Worm (Caenorhabditis elegans) whole organism, late embryonic: ENCODE results near the gene cyp-33C3.

Source experiments
- C08G9.2 ChIP-seq: sonication (generic microtip); optimal IDR thresholded peaks from 2 replicates; lab custom pipeline; 2016; ENCODE audit warnings: mild to moderate bottlenecking, missing genetic modification characterization, moderate library complexity, missing compliant biosample characterization
- C38D4.7 ChIP-seq: fragments of 200-800 bp; sonication (Bioruptor generic); optimal IDR thresholded peaks from 2 replicates; lab custom pipeline; 2018; ENCODE audit warnings: mild to moderate bottlenecking, missing genetic modification characterization, moderate library complexity, missing compliant biosample characterization
- F13H6.1 ChIP-seq: sonication (generic microtip); optimal IDR thresholded peaks from 2 replicates; lab custom pipeline; 2016; ENCODE audit warnings: missing genetic modification characterization, missing compliant biosample characterization
- K02D7.2 ChIP-seq: sonication (generic microtip); optimal IDR thresholded peaks from 2 replicates; lab custom pipeline; 2017; ENCODE audit warnings: mild to moderate bottlenecking, missing genetic modification characterization, missing compliant biosample characterization
- K09A11.1 ChIP-seq: sonication (generic microtip); optimal IDR thresholded peaks from 2 replicates; lab custom pipeline; 2017; ENCODE audit warnings: antibody characterized with exemption, mild to moderate bottlenecking, missing genetic modification characterization, missing compliant biosample characterization; ENCODE audit not compliant: insufficient read depth
- Y22D7AL.16 ChIP-seq: sonication (generic microtip); optimal IDR thresholded peaks from 2 replicates; lab custom pipeline; 2016; ENCODE audit warnings: missing genetic modification characterization, missing compliant biosample characterization
- ceh-18 ChIP-seq: sonication (generic microtip); optimal IDR thresholded peaks from 2 replicates; lab custom pipeline; 2016; ENCODE audit warnings: missing genetic modification characterization, missing compliant biosample characterization
- ceh-19 ChIP-seq: fragments of 200-800 bp; sonication (Bioruptor generic); optimal IDR thresholded peaks from 2 replicates; lab custom pipeline; 2018; ENCODE audit warnings: mild to moderate bottlenecking, missing genetic modification characterization, missing compliant biosample characterization
- ceh-34 ChIP-seq: sonication (generic microtip); optimal IDR thresholded peaks from 2 replicates; lab custom pipeline; 2016; ENCODE audit warnings: mild to moderate bottlenecking, missing genetic modification characterization, missing compliant biosample characterization
- ceh-45 ChIP-seq: fragments of 200-800 bp; sonication (Bioruptor generic); IDR thresholded peaks from 2 replicates; pipeline ENCODE4 v1.3.6; 2022; ENCODE audit warnings: missing genetic modification reagents, missing genetic modification characterization, missing compliant biosample characterization
- ceh-48 ChIP-seq: sonication (generic microtip); optimal IDR thresholded peaks from 2 replicates; lab custom pipeline; 2016; ENCODE audit warnings: missing genetic modification characterization, inconsistent platforms, missing compliant biosample characterization
- elt-4 ChIP-seq: sonication (generic microtip); optimal IDR thresholded peaks from 2 replicates; lab custom pipeline; 2016; ENCODE audit warnings: missing genetic modification characterization, missing compliant biosample characterization
- fkh-10 ChIP-seq: fragments of 150-350 bp; optimal IDR thresholded peaks from 2 replicates; lab custom pipeline; 2014; ENCODE audit warnings: missing biosample characterization, missing genetic modification reagents, missing genetic modification characterization
- hlh-13 ChIP-seq: fragments of 200-800 bp; sonication (Bioruptor generic); optimal IDR thresholded peaks from 2 replicates; lab custom pipeline; 2018; ENCODE audit warnings: mild to moderate bottlenecking, missing genetic modification characterization, missing compliant biosample characterization
- hlh-30 ChIP-seq: sonication (generic microtip); optimal IDR thresholded peaks from 2 replicates; lab custom pipeline; 2017; ENCODE audit warnings: antibody characterized with exemption, missing genetic modification characterization, missing compliant biosample characterization; ENCODE audit not compliant: insufficient read depth
- hlh-6 ChIP-seq: sonication (generic microtip); optimal IDR thresholded peaks from 2 replicates; lab custom pipeline; 2016; ENCODE audit warnings: missing genotype, missing genetic modification characterization, missing compliant biosample characterization
- hlh-8 ChIP-seq: sonication (generic microtip); optimal IDR thresholded peaks from 2 replicates; lab custom pipeline; 2016; ENCODE audit warnings: missing genotype, missing genetic modification characterization, missing compliant biosample characterization
- lim-6 ChIP-seq: sonication (generic microtip); optimal IDR thresholded peaks from 2 replicates; lab custom pipeline; 2016; ENCODE audit warnings: missing genetic modification characterization, missing compliant biosample characterization
- lin-11 ChIP-seq: fragments of 200-800 bp; sonication (Bioruptor generic); optimal IDR thresholded peaks from 2 replicates; lab custom pipeline; 2018; ENCODE audit warnings: mild to moderate bottlenecking, missing genetic modification characterization, missing compliant biosample characterization
- madf-2 ChIP-seq: sonication (generic microtip); optimal IDR thresholded peaks from 2 replicates; lab custom pipeline; 2017; ENCODE audit warnings: missing genetic modification characterization, missing compliant biosample characterization
- mec-3 ChIP-seq: sonication (generic microtip); optimal IDR thresholded peaks from 2 replicates; lab custom pipeline; 2016; ENCODE audit warnings: borderline replicate concordance, missing genetic modification characterization, missing compliant biosample characterization
- nfya-1 ChIP-seq: sonication (generic microtip); optimal IDR thresholded peaks from 2 replicates; lab custom pipeline; 2017; ENCODE audit warnings: missing genetic modification characterization, mild to moderate bottlenecking, missing compliant biosample characterization, antibody characterized with exemption, moderate library complexity
- nhr-232 ChIP-seq: sonication (generic microtip); optimal IDR thresholded peaks from 2 replicates; lab custom pipeline; 2016; ENCODE audit warnings: missing genetic modification characterization, missing compliant biosample characterization
- npax-4 ChIP-seq: sonication (generic microtip); optimal IDR thresholded peaks from 2 replicates; lab custom pipeline; 2016; ENCODE audit warnings: missing genetic modification characterization, missing compliant biosample characterization
- odd-2 ChIP-seq: sonication (generic microtip); optimal IDR thresholded peaks from 2 replicates; lab custom pipeline; 2017; ENCODE audit warnings: antibody characterized with exemption, mild to moderate bottlenecking, missing genetic modification characterization, missing compliant biosample characterization
- pag-3 ChIP-seq: sonication (generic microtip); optimal IDR thresholded peaks from 2 replicates; lab custom pipeline; 2016; ENCODE audit warnings: missing compliant biosample characterization, missing genetic modification characterization, borderline replicate concordance
- pax-1 ChIP-seq: fragments of 150-350 bp; optimal IDR thresholded peaks from 2 replicates; lab custom pipeline; 2014; ENCODE audit warnings: missing biosample characterization, missing genetic modification characterization
- pha-2 ChIP-seq: sonication (generic microtip); optimal IDR thresholded peaks from 2 replicates; lab custom pipeline; 2017; ENCODE audit warnings: mild to moderate bottlenecking, missing genetic modification characterization, missing compliant biosample characterization
- ref-2 ChIP-seq: sonication (generic microtip); optimal IDR thresholded peaks from 2 replicates; lab custom pipeline; 2016; ENCODE audit warnings: missing genetic modification characterization, missing compliant biosample characterization
- sdc-2 ChIP-seq: sonication (generic microtip); optimal IDR thresholded peaks from 2 replicates; lab custom pipeline; 2016; ENCODE audit warnings: missing genotype, missing genetic modification characterization, missing compliant biosample characterization
- sox-2 ChIP-seq: fragments of 200-800 bp; sonication (Bioruptor generic); IDR thresholded peaks from 2 replicates; pipeline ENCODE4 v1.3.6; 2022; ENCODE audit warnings: missing genetic modification reagents, missing genetic modification characterization, missing compliant biosample characterization
- sox-4 ChIP-seq: sonication (generic microtip); optimal IDR thresholded peaks from 2 replicates; lab custom pipeline; 2017; ENCODE audit warnings: mild to moderate bottlenecking, missing genetic modification characterization, inconsistent platforms, missing compliant biosample characterization
- unc-42 ChIP-seq: sonication (generic microtip); optimal IDR thresholded peaks from 2 replicates; lab custom pipeline; 2016; ENCODE audit warnings: missing genotype, missing genetic modification characterization, missing compliant biosample characterization
- zip-5 ChIP-seq: sonication (generic microtip); optimal IDR thresholded peaks from 2 replicates; lab custom pipeline; 2016; ENCODE audit warnings: missing genetic modification characterization, missing compliant biosample characterization

Gene cyp-33C3

ce11 chrV:2206181-2206580 is 36.4 kb upstream of the cyp-33C3 start, which contains the start of gene srt-40:
Gene srt-40, minus strand, starts transcription at chrV:2206281.
- TF ChIP-seq pag-3 (tag; lab: Kevin White, UChicago) (no peak), unc-42 (tag; lab: Kevin White, UChicago) (no peak), Y22D7AL.16 (tag; lab: Kevin White, UChicago) (no peak), pax-1 (tag; lab: Kevin White, UChicago) (no peak), C38D4.7 (GFP tag; lab: Kevin White, UChicago) (no peak), lin-11 (tag; lab: Kevin White, UChicago) (no peak), sox-4 (no peak), mec-3 (tag; lab: Kevin White, UChicago) (no peak)

DNA sequence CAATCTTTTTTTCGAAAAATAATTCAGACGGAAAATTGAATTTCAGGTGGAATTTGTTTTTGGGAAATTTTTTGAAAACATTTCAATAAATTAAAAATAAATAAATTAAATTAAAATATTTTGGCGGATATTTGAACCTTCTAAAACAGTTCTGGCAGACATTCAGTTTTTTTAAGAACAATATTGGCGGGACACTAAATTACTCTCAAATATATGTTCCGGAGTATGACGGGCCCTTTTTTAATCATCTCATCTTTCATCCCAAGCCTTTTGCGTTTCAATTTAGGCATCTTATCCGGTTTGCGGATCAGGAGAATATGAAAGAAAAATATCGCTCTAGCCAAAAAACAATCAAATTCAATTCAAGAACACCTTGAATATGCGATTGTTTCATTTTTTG is 35.8 kb upstream of the cyp-33C3 start, which contains the start of gene svh-11:
Gene svh-11 (plus strand): TSS at position 301 of the 400 bp plus-strand sequence.
- TF ChIP-seq K09A11.1 (no peak), hlh-8 (tag; lab: Kevin White, UChicago) (no peak), ceh-18 (tag; lab: Kevin White, UChicago) (no peak), F13H6.1 (no peak), elt-4 (tag; lab: Kevin White, UChicago) (no peak), pha-2 (tag; lab: Kevin White, UChicago) (no peak), hlh-30 (no peak), ceh-48 (tag; lab: Kevin White, UChicago) (no peak), K02D7.2 (tag; lab: Kevin White, UChicago) (no peak), odd-2 (no peak), zip-5 (no peak), lim-6 (tag; lab: Kevin White, UChicago) (no peak), nhr-232 (tag; lab: Kevin White, UChicago) (no peak), ceh-34 (tag; lab: Kevin White, UChicago) (no peak), npax-4 (tag; lab: Kevin White, UChicago) (no peak), sox-4 (no peak), ceh-45 (no peak), madf-2 (tag; lab: Kevin White, UChicago) (no peak), sox-2 (GFP tag; lab: Robert Waterston, UW) (no peak), hlh-13 (GFP tag; lab: Kevin White, UChicago) (no peak)

- no peak for TF ChIP-seq fkh-10 (GFP tag; lab: Kevin White, UChicago)
- TF ChIP-seq sdc-2 (tag; lab: Kevin White, UChicago), result no peak
- no peak for TF ChIP-seq ref-2 (tag; lab: Kevin White, UChicago)
- TF ChIP-seq hlh-30, result no peak
- TF ChIP-seq hlh-6 (tag; lab: Kevin White, UChicago), result no peak
- no peak for TF ChIP-seq hlh-8 (tag; lab: Kevin White, UChicago)
- no peak for TF ChIP-seq pax-1 (tag; lab: Kevin White, UChicago)
- TF ChIP-seq C08G9.2 (tag; lab: Kevin White, UChicago), result no peak
- peak; percentile 92 for TF ChIP-seq nfya-1
Measured at ce11 chrV:2207527-2207926, 35.1 kb upstream of the cyp-33C3 start.

ce11 chrV:2211936-2212335 is 30.6 kb upstream of the cyp-33C3 start, which contains the start of gene nhr-133:
Gene nhr-133, minus strand, starts transcription at chrV:2212118.
- no peak for TF ChIP-seq pag-3 (tag; lab: Kevin White, UChicago)
- peak; percentile 37 for TF ChIP-seq hlh-30
- TF ChIP-seq hlh-13 (GFP tag; lab: Kevin White, UChicago), result no peak

ce11 chrV:2214428-2215038 is 28.0 kb upstream of the cyp-33C3 start, which contains the start of gene nhr-184:
Gene nhr-184, minus strand, starts transcription at chrV:2214478.
- TF ChIP-seq ceh-19, result no peak
- TF ChIP-seq pax-1 (tag; lab: Kevin White, UChicago), result no peak
- TF ChIP-seq unc-42 (tag; lab: Kevin White, UChicago), result no peak
